Fruit fly (Drosophila melanogaster) Kc167 (cell line): ENCODE measurements around the gene CG7579.

Experiments
- insv ChIP-seq: fragments of >200 bp; optimal IDR thresholded peaks from 3 replicates; lab custom pipeline; 2018; ENCODE audit warnings: missing external identifiers
- psq ChIP-seq: fragments of >200 bp; optimal IDR thresholded peaks from 2 replicates; lab custom pipeline; 2017; ENCODE audit warnings: missing external identifiers

dm6 chr3L:15638524-15638923 lies 44.7 kb downstream of the CG7579 start:
- TF ChIP-seq psq (lab: Kevin White, UChicago) = no peak
- no peak for TF ChIP-seq insv (lab: Kevin White, UChicago)
